Worm (Caenorhabditis elegans) whole organism, mixed stage, embryonic: ENCODE measurements around the gene F21A3.4.

Experiments used
- M03D4.4 ChIP-seq: sonication (generic microtip); optimal IDR thresholded peaks from 2 replicates; lab custom pipeline; 2017; ENCODE audit warnings: mild to moderate bottlenecking, missing genetic modification characterization, missing compliant biosample characterization
- bed-3 ChIP-seq: fragments of 200-800 bp; sonication (Bioruptor generic); optimal IDR thresholded peaks from 3 replicates; lab custom pipeline; 2018; ENCODE audit warnings: mild to moderate bottlenecking, missing genetic modification characterization, moderate library complexity, missing compliant biosample characterization
- ceh-39 ChIP-seq: fragments of 150-350 bp; optimal IDR thresholded peaks from 2 replicates; lab custom pipeline; 2014; ENCODE audit warnings: missing biosample characterization, missing genetic modification characterization
- ceh-43 ChIP-seq: fragments of 200-800 bp; sonication (Bioruptor generic); optimal IDR thresholded peaks from 2 replicates; lab custom pipeline; 2018; ENCODE audit warnings: mild to moderate bottlenecking, missing genetic modification characterization, moderate library complexity, missing compliant biosample characterization
- ceh-83 ChIP-seq: fragments of 200-800 bp; sonication (Bioruptor generic); optimal IDR thresholded peaks from 2 replicates; lab custom pipeline; 2018; ENCODE audit warnings: mild to moderate bottlenecking, missing genetic modification characterization, missing compliant biosample characterization
- ces-1 ChIP-seq: fragments of 150-350 bp; optimal IDR thresholded peaks from 2 replicates; lab custom pipeline; 2014; ENCODE audit warnings: missing biosample characterization, missing genetic modification reagents, missing genetic modification characterization
- drap-1 ChIP-seq: fragments of 200-800 bp; sonication (Bioruptor generic); optimal IDR thresholded peaks from 3 replicates; lab custom pipeline; 2018; ENCODE audit warnings: mild to moderate bottlenecking, missing genetic modification characterization, missing compliant biosample characterization
- elt-1 ChIP-seq: sonication (generic microtip); optimal IDR thresholded peaks from 2 replicates; lab custom pipeline; 2017; ENCODE audit warnings: missing genetic modification characterization, mild to moderate bottlenecking, missing compliant biosample characterization, antibody characterized with exemption, moderate library complexity, borderline replicate concordance; ENCODE audit not compliant: insufficient read depth
- flh-1 ChIP-seq: fragments of 200-800 bp; sonication (Bioruptor generic); optimal IDR thresholded peaks from 2 replicates; lab custom pipeline; 2018; ENCODE audit warnings: mild to moderate bottlenecking, missing genetic modification characterization, moderate library complexity, missing compliant biosample characterization
- ham-2 ChIP-seq: fragments of 200-800 bp; sonication (Bioruptor generic); optimal IDR thresholded peaks from 2 replicates; lab custom pipeline; 2018; ENCODE audit warnings: mild to moderate bottlenecking, missing genetic modification characterization, missing compliant biosample characterization
- hlh-1 ChIP-seq: fragments of 150-350 bp; optimal IDR thresholded peaks from 2 replicates; lab custom pipeline; 2014; ENCODE audit warnings: missing biosample characterization, missing genetic modification reagents, missing genetic modification characterization
- lin-13 ChIP-seq: fragments of 150-350 bp; optimal IDR thresholded peaks from 2 replicates; lab custom pipeline; 2014; ENCODE audit warnings: missing biosample characterization, missing genetic modification characterization
- lsy-2 ChIP-seq: fragments of 150-350 bp; optimal IDR thresholded peaks from 2 replicates; lab custom pipeline; 2014; ENCODE audit warnings: missing biosample characterization, missing genetic modification characterization
- mab-5 ChIP-seq: fragments of 150-350 bp; optimal IDR thresholded peaks from 2 replicates; lab custom pipeline; 2014; ENCODE audit warnings: missing biosample characterization, missing genetic modification characterization
- mep-1 ChIP-seq: fragments of 150-350 bp; optimal IDR thresholded peaks from 2 replicates; lab custom pipeline; 2017; ENCODE audit warnings: missing biosample characterization, missing genetic modification reagents, missing genetic modification characterization, inconsistent platforms
- mls-2 ChIP-seq: sonication (generic microtip); optimal IDR thresholded peaks from 2 replicates; lab custom pipeline; 2016; ENCODE audit warnings: mild to moderate bottlenecking, missing genetic modification characterization, moderate library complexity, missing compliant biosample characterization
- nhr-12 ChIP-seq: fragments of 150-350 bp; optimal IDR thresholded peaks from 2 replicates; lab custom pipeline; 2014; ENCODE audit warnings: missing biosample characterization, missing genetic modification characterization
- nhr-2 ChIP-seq: fragments of 150-350 bp; optimal IDR thresholded peaks from 2 replicates; lab custom pipeline; 2014; ENCODE audit warnings: missing biosample characterization, missing genetic modification characterization
- nhr-28 ChIP-seq: fragments of 150-350 bp; optimal IDR thresholded peaks from 2 replicates; lab custom pipeline; 2014; ENCODE audit warnings: missing biosample characterization, missing genetic modification characterization
- nhr-76 ChIP-seq: sonication (generic microtip); optimal IDR thresholded peaks from 2 replicates; lab custom pipeline; 2017; ENCODE audit warnings: missing biosample characterization, missing genetic modification characterization
- pha-4 ChIP-seq: fragments of 150-350 bp; optimal IDR thresholded peaks from 2 replicates; lab custom pipeline; 2018; ENCODE audit warnings: missing biosample characterization, missing genetic modification reagents, missing genetic modification characterization
- snpc-4 ChIP-seq: fragments of 150-350 bp; optimal IDR thresholded peaks from 2 replicates; lab custom pipeline; 2014; ENCODE audit warnings: missing biosample characterization, missing genetic modification characterization
- sptf-1 ChIP-seq: sonication (generic microtip); optimal IDR thresholded peaks from 2 replicates; lab custom pipeline; 2017; ENCODE audit warnings: mild to moderate bottlenecking, missing genetic modification characterization, moderate library complexity, missing compliant biosample characterization
- tbx-8 ChIP-seq: fragments of 200-800 bp; sonication (Bioruptor generic); optimal IDR thresholded peaks from 2 replicates; lab custom pipeline; 2018; ENCODE audit warnings: mild to moderate bottlenecking, missing genetic modification characterization, moderate library complexity, missing compliant biosample characterization
- unc-120 ChIP-seq: sonication (generic microtip); optimal IDR thresholded peaks from 2 replicates; lab custom pipeline; 2017; ENCODE audit warnings: missing genetic modification characterization, missing compliant biosample characterization; ENCODE audit not compliant: poor library complexity, severe bottlenecking
- unc-39 ChIP-seq: fragments of 150-350 bp; optimal IDR thresholded peaks from 2 replicates; lab custom pipeline; 2014; ENCODE audit warnings: missing biosample characterization, missing genetic modification characterization
- unc-62 ChIP-seq: fragments of 150-350 bp; optimal IDR thresholded peaks from 2 replicates; lab custom pipeline; 2014; ENCODE audit warnings: missing biosample characterization, missing genetic modification reagents, missing genetic modification characterization
- zip-8 ChIP-seq: fragments of 150-350 bp; optimal IDR thresholded peaks from 2 replicates; lab custom pipeline; 2014; ENCODE audit warnings: missing biosample characterization, missing genetic modification characterization
- ztf-11 ChIP-seq: fragments of 150-350 bp; optimal IDR thresholded peaks from 2 replicates; lab custom pipeline; 2014; ENCODE audit warnings: missing biosample characterization, missing genetic modification characterization

Gene F21A3.4

DNA sequence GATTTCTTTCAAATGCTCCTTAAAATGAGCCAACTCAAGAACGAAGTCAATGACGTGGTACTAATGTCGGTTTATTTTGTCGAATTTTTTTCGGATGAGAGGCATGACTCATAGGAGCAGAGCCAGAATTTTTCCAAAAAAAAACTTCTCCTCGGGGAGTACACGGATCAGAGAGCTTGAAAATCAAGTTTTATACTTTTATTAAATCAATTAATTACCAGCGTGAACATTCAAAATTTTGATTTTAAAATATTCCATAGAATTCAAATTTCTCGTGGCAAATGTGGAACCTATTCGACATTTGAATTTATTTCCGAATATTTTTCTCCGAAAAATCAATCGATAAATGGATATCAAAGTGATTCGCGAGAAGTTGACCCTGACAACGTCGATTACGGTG is at the start of gene F21A3.4:
TSS of gene F21A3.4 (plus strand) at position 301 of the 400 bp plus-strand sequence.
- TF ChIP-seq tbx-8 (GFP tag; lab: Kevin White, UChicago) (no peak), unc-39 (tag; lab: Kevin White, UChicago) (no peak), mls-2 (tag; lab: Kevin White, UChicago) (no peak), nhr-2 (tag; lab: Kevin White, UChicago) (no peak), nhr-12 (tag; lab: Kevin White, UChicago) (no peak), ceh-83 (GFP tag; lab: Kevin White, UChicago) (no peak)

DNA sequence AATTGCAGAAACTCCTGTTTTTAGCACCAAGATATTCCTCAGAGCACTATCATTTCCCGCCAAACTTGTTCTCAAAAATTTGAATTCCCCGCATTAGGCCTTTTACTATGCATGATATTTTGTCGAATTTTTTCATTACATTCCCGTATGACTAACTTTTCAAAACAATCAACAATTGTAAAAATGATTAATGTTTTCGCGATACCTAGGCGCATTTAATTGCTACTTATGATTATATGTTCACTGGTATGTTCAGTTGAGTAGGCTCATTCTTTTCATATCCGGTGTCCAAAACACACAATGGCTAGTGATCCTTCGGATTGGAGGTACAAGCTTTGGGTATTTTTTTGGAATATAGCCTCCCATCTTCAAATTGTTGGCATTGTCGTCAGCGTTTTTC is 48.7 kb upstream of the F21A3.4 start, which contains the start of gene srw-21:
TSS of gene srw-21 (plus strand) at position 301 of the 400 bp plus-strand sequence.
- TF ChIP-seq ztf-11 (tag; lab: Kevin White, UChicago) (no peak), elt-1 (tag; lab: Kevin White, UChicago) (no peak), zip-8 (tag; lab: Kevin White, UChicago) (no peak), mep-1 (tag; lab: Kevin White, UChicago) (no peak), mls-2 (tag; lab: Kevin White, UChicago) (no peak), lsy-2 (tag; lab: Kevin White, UChicago) (no peak), nhr-2 (tag; lab: Kevin White, UChicago) (no peak), nhr-28 (tag; lab: Kevin White, UChicago) (no peak), lin-13 (tag; lab: Kevin White, UChicago) (no peak), unc-39 (tag; lab: Kevin White, UChicago) (no peak), ceh-39 (no peak), hlh-1 (no peak), unc-120 (no peak), nhr-76 (no peak), drap-1 (GFP tag; lab: Kevin White, UChicago) (no peak), mab-5 (no peak), unc-62 (no peak), sptf-1 (tag; lab: Kevin White, UChicago) (no peak), bed-3 (no peak)

DNA sequence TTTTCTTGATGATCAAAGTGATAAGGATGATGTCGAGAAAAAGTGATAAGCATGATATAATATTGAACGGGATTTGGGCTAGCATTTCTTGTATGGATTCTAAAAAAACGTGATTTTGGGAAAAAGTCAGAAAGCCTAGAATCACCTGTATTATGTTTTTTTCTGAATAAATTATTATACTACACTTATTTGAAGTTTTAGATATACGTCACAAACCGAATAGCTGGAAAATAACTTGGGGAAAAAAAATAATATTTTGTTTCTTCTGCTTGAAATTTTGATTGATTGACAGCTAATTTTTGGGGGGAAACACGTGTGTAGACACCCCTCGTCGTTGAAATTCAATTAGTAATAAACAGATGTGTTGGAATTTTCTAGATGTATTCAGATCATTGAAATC is 43.9 kb upstream of the F21A3.4 start, which contains the start of gene str-264:
TSS of gene str-264 (minus strand) at position 101 of the 400 bp plus-strand sequence.
- TF ChIP-seq mab-5 (no peak), ham-2 (GFP tag; lab: Kevin White, UChicago) (no peak), nhr-2 (tag; lab: Kevin White, UChicago) (no peak), unc-39 (tag; lab: Kevin White, UChicago) (no peak)
- TF ChIP-seq, all 35 proteins: peak for 0

DNA sequence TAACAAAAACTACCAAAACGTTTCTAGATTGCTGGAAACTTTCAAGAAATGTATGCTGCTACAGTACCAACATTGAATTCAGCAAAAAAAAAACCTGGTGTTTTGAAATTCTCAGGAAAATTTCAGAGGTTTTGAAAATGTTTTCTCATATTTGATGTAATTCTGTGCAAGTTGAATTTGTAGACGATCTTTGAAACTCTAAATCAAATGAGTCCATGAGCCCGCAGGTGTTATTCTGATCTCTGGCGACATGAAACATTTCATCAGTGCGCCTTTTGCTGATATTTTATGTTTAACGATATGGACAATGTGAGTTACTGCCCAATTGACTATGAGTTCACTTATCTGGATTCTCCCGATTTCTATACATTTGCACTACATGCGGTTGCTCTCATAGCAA is 42.7 kb upstream of the F21A3.4 start, which contains the start of gene srh-218:
TSS of gene srh-218 (plus strand) at position 301 of the 400 bp plus-strand sequence.
- TF ChIP-seq tbx-8 (GFP tag; lab: Kevin White, UChicago) (no peak), ztf-11 (tag; lab: Kevin White, UChicago) (no peak), elt-1 (tag; lab: Kevin White, UChicago) (no peak), bed-3 (no peak)

DNA sequence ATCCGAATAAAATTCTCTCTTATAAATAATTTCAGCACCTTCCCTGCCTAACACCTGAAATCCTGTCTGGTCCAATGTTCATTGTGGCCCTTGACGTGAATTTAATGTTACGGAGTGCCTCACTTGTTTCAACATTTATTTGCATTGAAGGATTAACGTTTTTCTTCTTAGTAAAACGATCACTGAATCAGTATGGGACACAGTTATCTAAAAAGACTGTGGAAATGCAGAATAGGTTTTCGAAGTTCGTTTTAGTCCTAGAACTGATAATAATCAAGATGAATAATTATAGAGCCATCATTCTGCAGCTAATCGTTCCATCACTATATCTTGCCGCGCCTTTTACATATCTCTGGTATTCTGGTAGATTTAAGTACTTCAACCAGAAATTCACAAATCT is 41.3 kb upstream of the F21A3.4 start, which contains the start of gene srh-219:
TSS of gene srh-219 (plus strand) at position 301 of the 400 bp plus-strand sequence.
- TF ChIP-seq snpc-4 = no peak
- TF ChIP-seq lsy-2 (tag; lab: Kevin White, UChicago) = no peak
- TF ChIP-seq zip-8 (tag; lab: Kevin White, UChicago) = no peak
- no peak for TF ChIP-seq M03D4.4
- TF ChIP-seq nhr-12 (tag; lab: Kevin White, UChicago) = no peak
- no peak for TF ChIP-seq pha-4 (tag; lab: Kevin White, UChicago)
- TF ChIP-seq flh-1 (GFP tag; lab: Kevin White, UChicago) = no peak
- TF ChIP-seq mep-1 (tag; lab: Kevin White, UChicago) = no peak
- no peak for TF ChIP-seq mab-5
- TF ChIP-seq ces-1 (GFP tag; lab: Kevin White, UChicago) = no peak
- no peak for TF ChIP-seq ceh-43 (GFP tag; lab: Kevin White, UChicago)
- TF ChIP-seq unc-120 = no peak
- TF ChIP-seq sptf-1 (tag; lab: Kevin White, UChicago) = no peak
- no peak for TF ChIP-seq ceh-39
- TF ChIP-seq hlh-1 = no peak
- TF ChIP-seq ztf-11 (tag; lab: Kevin White, UChicago) = no peak
- TF ChIP-seq unc-62 = no peak
- no peak for TF ChIP-seq lin-13 (tag; lab: Kevin White, UChicago)
- no peak for TF ChIP-seq tbx-8 (GFP tag; lab: Kevin White, UChicago)
